Fruit fly (Drosophila melanogaster) whole organism, embryonic: Measurements from ENCODE around the gene CG14286.

ENCODE experiments used
- Antp ChIP-seq: fragments of 200-800 bp; sonication (Bioruptor generic); optimal IDR thresholded peaks from 3 replicates; lab custom pipeline; 2016; ENCODE audit warnings: missing biosample characterization, missing genetic modification characterization
- B-H2 ChIP-seq: fragments of 200-800 bp; sonication (Bioruptor generic); optimal IDR thresholded peaks from 2 replicates; lab custom pipeline; 2018; ENCODE audit warnings: missing biosample characterization, mild to moderate bottlenecking, missing genetic modification characterization
- Bdp1 ChIP-seq: fragments of 200-800 bp; sonication (Bioruptor generic); optimal IDR thresholded peaks from 3 replicates; lab custom pipeline; 2016; ENCODE audit warnings: missing biosample characterization, missing genetic modification characterization
- CG11085 ChIP-seq: fragments of 200-800 bp; sonication (Bioruptor generic); IDR thresholded peaks from 2 replicates; pipeline ENCODE4 v1.3.6; 2022; ENCODE audit warnings: missing biosample characterization, missing genetic modification characterization
- CG11456 ChIP-seq: fragments of 200-800 bp; sonication (Bioruptor generic); IDR thresholded peaks from 3 replicates; pipeline ENCODE4 v1.3.6; 2022; ENCODE audit warnings: missing biosample characterization, missing genetic modification characterization
- CG11504 ChIP-seq: fragments of 200-800 bp; sonication (Bioruptor generic); optimal IDR thresholded peaks from 3 replicates; lab custom pipeline; 2019; ENCODE audit warnings: missing biosample characterization, mild to moderate bottlenecking, missing genetic modification characterization, moderate library complexity
- CG12744 ChIP-seq: fragments of 200-800 bp; sonication (Bioruptor generic); optimal IDR thresholded peaks from 2 replicates; lab custom pipeline; 2016; ENCODE audit warnings: missing biosample characterization, missing genetic modification characterization
- CG12942 ChIP-seq: fragments of 200-800 bp; sonication (Bioruptor generic); optimal IDR thresholded peaks from 3 replicates; lab custom pipeline; 2016; ENCODE audit warnings: missing biosample characterization, missing genetic modification characterization
- CG13123 ChIP-seq: fragments of 200-800 bp; sonication (Bioruptor generic); optimal IDR thresholded peaks from 2 replicates; lab custom pipeline; 2016; ENCODE audit warnings: missing biosample characterization, missing genetic modification characterization
- CG15073 ChIP-seq: fragments of 200-800 bp; sonication (Bioruptor generic); optimal IDR thresholded peaks from 2 replicates; lab custom pipeline; 2016; ENCODE audit warnings: missing biosample characterization, missing genetic modification characterization
- CG15514 ChIP-seq: fragments of 200-800 bp; sonication (Bioruptor generic); optimal IDR thresholded peaks from 3 replicates; lab custom pipeline; 2017; ENCODE audit warnings: missing biosample characterization, missing genetic modification characterization, mild to moderate bottlenecking, moderate library complexity, missing genetic modification reagents
- CG18619 ChIP-seq: fragments of 200-800 bp; sonication (Bioruptor generic); optimal IDR thresholded peaks from 3 replicates; lab custom pipeline; 2017; ENCODE audit warnings: missing biosample characterization, mild to moderate bottlenecking, missing genetic modification characterization
- CG32772 ChIP-seq: fragments of 200-800 bp; sonication (Bioruptor generic); IDR thresholded peaks from 2 replicates; pipeline ENCODE4 v1.3.6; 2022; ENCODE audit warnings: missing biosample characterization, missing genetic modification characterization
- CG33213 ChIP-seq: fragments of 200-800 bp; sonication (Bioruptor generic); optimal IDR thresholded peaks from 3 replicates; lab custom pipeline; 2016; ENCODE audit warnings: missing biosample characterization, missing genetic modification characterization
- CG42726 ChIP-seq: fragments of 200-800 bp; sonication (Bioruptor generic); IDR thresholded peaks from 2 replicates; pipeline ENCODE4 v1.3.6; 2022; ENCODE audit warnings: missing biosample characterization, missing genetic modification characterization; ENCODE audit not compliant: partially characterized antibody
- CG4730 ChIP-seq: fragments of 200-800 bp; sonication (Bioruptor generic); IDR thresholded peaks from 2 replicates; pipeline ENCODE4 v1.3.6; 2022; ENCODE audit warnings: missing biosample characterization, missing genetic modification characterization
- CG6175 ChIP-seq: fragments of 200-800 bp; sonication (Bioruptor generic); IDR thresholded peaks from 3 replicates; pipeline ENCODE4 v1.3.6; 2022; ENCODE audit warnings: missing biosample characterization, missing genetic modification characterization
- CG6272 ChIP-seq: fragments of 200-800 bp; sonication (Bioruptor generic); IDR thresholded peaks from 2 replicates; pipeline ENCODE4 v1.3.6; 2022; ENCODE audit warnings: missing biosample characterization, missing genetic modification characterization
- CG8924 ChIP-seq: fragments of 200-800 bp; optimal IDR thresholded peaks from 3 replicates; lab custom pipeline; 2019; ENCODE audit warnings: missing biosample characterization, mild to moderate bottlenecking, missing genetic modification characterization, moderate library complexity
- CG9817 ChIP-seq: fragments of 200-800 bp; sonication (Bioruptor generic); optimal IDR thresholded peaks from 2 replicates; lab custom pipeline; 2018; ENCODE audit warnings: missing biosample characterization, mild to moderate bottlenecking, missing genetic modification characterization, moderate library complexity
- CTCF ChIP-seq: fragments of 200-800 bp; sonication (Bioruptor generic); optimal IDR thresholded peaks from 2 replicates; lab custom pipeline; 2017; ENCODE audit warnings: missing biosample characterization, mild to moderate bottlenecking, missing genetic modification characterization, moderate library complexity
- Dref ChIP-seq: fragments of 200-800 bp; sonication (Bioruptor generic); IDR thresholded peaks from 2 replicates; pipeline ENCODE4 v1.3.6; 2022; ENCODE audit warnings: missing biosample characterization, missing genetic modification characterization
- Drgx ChIP-seq: fragments of 200-800 bp; sonication (Bioruptor generic); IDR thresholded peaks from 2 replicates; pipeline ENCODE4 v1.3.6; 2022; ENCODE audit warnings: missing biosample characterization, missing genetic modification characterization
- E2f1 ChIP-seq: fragments of 200-800 bp; sonication (Bioruptor generic); IDR thresholded peaks from 2 replicates; pipeline ENCODE4 v1.3.6; 2022; ENCODE audit warnings: missing biosample characterization, missing genetic modification characterization
- HLHmδ ChIP-seq: fragments of 200-800 bp; sonication (Bioruptor generic); optimal IDR thresholded peaks from 2 replicates; lab custom pipeline; 2018; ENCODE audit warnings: missing biosample characterization, mild to moderate bottlenecking, missing genetic modification characterization, moderate library complexity
- Mad ChIP-seq: fragments of 200-800 bp; sonication (Bioruptor generic); optimal IDR thresholded peaks from 2 replicates; lab custom pipeline; 2016; ENCODE audit warnings: missing biosample characterization, missing genetic modification characterization
- Nf-YC ChIP-seq: fragments of 200-800 bp; optimal IDR thresholded peaks from 3 replicates; lab custom pipeline; 2019; ENCODE audit warnings: missing biosample characterization, mild to moderate bottlenecking, missing genetic modification characterization, moderate library complexity
- Opbp ChIP-seq: fragments of 200-800 bp; sonication (Bioruptor generic); IDR thresholded peaks from 3 replicates; pipeline ENCODE4 v1.3.6; 2022; ENCODE audit warnings: missing biosample characterization, missing genetic modification characterization; ENCODE audit not compliant: partially characterized antibody
- Optix ChIP-seq: fragments of 200-800 bp; sonication (Bioruptor generic); IDR thresholded peaks from 3 replicates; pipeline ENCODE4 v1.3.6; 2022; ENCODE audit warnings: missing biosample characterization, missing genetic modification characterization
- br ChIP-seq: fragments of >200 bp; optimal IDR thresholded peaks from 2 replicates; lab custom pipeline; 2017
- cato ChIP-seq: fragments of 200-800 bp; sonication (Bioruptor generic); optimal IDR thresholded peaks from 2 replicates; lab custom pipeline; 2016; ENCODE audit warnings: missing biosample characterization, missing genetic modification characterization, borderline replicate concordance
- chinmo ChIP-seq: fragments of 200-800 bp; sonication (Bioruptor generic); IDR thresholded peaks from 4 replicates; pipeline ENCODE4 v1.3.6; 2022; ENCODE audit warnings: missing biosample characterization, missing genetic modification characterization; ENCODE audit not compliant: partially characterized antibody
- dati ChIP-seq: fragments of 200-800 bp; sonication (Bioruptor generic); IDR thresholded peaks from 2 replicates; pipeline ENCODE4 v1.3.6; 2022; ENCODE audit warnings: missing biosample characterization, missing genetic modification characterization
- ems ChIP-seq: fragments of 200-800 bp; sonication (Bioruptor generic); optimal IDR thresholded peaks from 3 replicates; lab custom pipeline; 2016; ENCODE audit warnings: missing biosample characterization, missing genetic modification characterization
- ftz-f1 ChIP-seq: fragments of 200-800 bp; sonication (Bioruptor generic); optimal IDR thresholded peaks from 2 replicates; lab custom pipeline; 2016; ENCODE audit warnings: missing biosample characterization, missing genetic modification characterization
- gcm2 ChIP-seq: fragments of 200-800 bp; sonication (Bioruptor generic); optimal IDR thresholded peaks from 2 replicates; lab custom pipeline; 2016; ENCODE audit warnings: missing biosample characterization, missing genetic modification characterization
- gem ChIP-seq: fragments of 200-800 bp; sonication (Bioruptor generic); optimal IDR thresholded peaks from 2 replicates; lab custom pipeline; 2019; ENCODE audit warnings: missing biosample characterization, mild to moderate bottlenecking, missing genetic modification characterization, moderate library complexity
- inv ChIP-seq: fragments of 200-800 bp; sonication (Bioruptor generic); IDR thresholded peaks from 2 replicates; pipeline ENCODE4 v1.3.6; 2022; ENCODE audit warnings: missing biosample characterization, missing genetic modification characterization; ENCODE audit not compliant: partially characterized antibody
- jing ChIP-seq: fragments of 200-800 bp; sonication (Bioruptor generic); optimal IDR thresholded peaks from 2 replicates; lab custom pipeline; 2018; ENCODE audit warnings: missing biosample characterization, mild to moderate bottlenecking, missing genetic modification characterization
- knrl ChIP-seq: fragments of 200-800 bp; sonication (Bioruptor generic); IDR thresholded peaks from 3 replicates; pipeline ENCODE4 v1.3.6; 2022; ENCODE audit warnings: missing biosample characterization, missing genetic modification characterization; ENCODE audit not compliant: partially characterized antibody
- mirr ChIP-seq: fragments of 200-800 bp; sonication (Bioruptor generic); optimal IDR thresholded peaks from 3 replicates; lab custom pipeline; 2018; ENCODE audit warnings: missing biosample characterization, mild to moderate bottlenecking, missing genetic modification characterization
- nau ChIP-seq: fragments of 200-800 bp; sonication (Bioruptor generic); optimal IDR thresholded peaks from 3 replicates; lab custom pipeline; 2017; ENCODE audit warnings: missing biosample characterization, mild to moderate bottlenecking, missing genetic modification characterization, missing genetic modification reagents
- pb ChIP-seq: fragments of 200-800 bp; sonication (Bioruptor generic); optimal IDR thresholded peaks from 3 replicates; lab custom pipeline; 2016; ENCODE audit warnings: missing biosample characterization, missing genetic modification characterization
- prd ChIP-seq, 3 experiments: fragments of >200 bp in 2 of 3; fragments of 200-800 bp in 1 of 3; sonication (Bioruptor generic) in 1 of 3; optimal IDR thresholded peaks in 2 of 3; IDR thresholded peaks in 1 of 3; 2 replicates in 2 of 3; 3 replicates in 1 of 3; pipeline versions ENCODE4 v1.3.6 to Lab custom; 2017 to 2022; ENCODE audit warnings: missing biosample characterization in 1 of 3, missing genetic modification characterization in 1 of 3
- sens ChIP-seq: fragments of 200-800 bp; sonication (Bioruptor generic); peaks from one replicate; lab custom pipeline; 2016; ENCODE audit warnings: missing biosample characterization, missing genetic modification characterization
- shn ChIP-seq: fragments of 200-800 bp; sonication (Bioruptor generic); optimal IDR thresholded peaks from 3 replicates; lab custom pipeline; 2016; ENCODE audit warnings: missing biosample characterization, missing genetic modification characterization
- slou ChIP-seq: fragments of 200-800 bp; sonication (Bioruptor generic); optimal IDR thresholded peaks from 3 replicates; lab custom pipeline; 2016; ENCODE audit warnings: missing biosample characterization, missing genetic modification characterization
- unc-4 ChIP-seq: fragments of 200-800 bp; sonication (Bioruptor generic); IDR thresholded peaks from 2 replicates; pipeline ENCODE4 v1.3.6; 2022; ENCODE audit warnings: missing biosample characterization, missing genetic modification characterization; ENCODE audit not compliant: partially characterized antibody
- vfl ChIP-seq: fragments of 200-800 bp; sonication (Bioruptor generic); optimal IDR thresholded peaks from 2 replicates; lab custom pipeline; 2016; ENCODE audit warnings: missing biosample characterization, missing genetic modification characterization
- vnd ChIP-seq: fragments of 200-800 bp; sonication (Bioruptor generic); IDR thresholded peaks from 3 replicates; pipeline ENCODE4 v1.3.6; 2022; ENCODE audit warnings: missing biosample characterization, missing genetic modification characterization; ENCODE audit not compliant: partially characterized antibody
- wor ChIP-seq: fragments of 200-800 bp; sonication (Bioruptor generic); IDR thresholded peaks from 2 replicates; pipeline ENCODE4 v1.3.6; 2022; ENCODE audit warnings: missing biosample characterization, missing genetic modification characterization

Gene CG14286

dm6 chr3R:19023862-19024261 is at the start of gene CG14286, which contains the start of gene CG6005:
Gene CG14286, plus strand, starts transcription at chr3R:19024092.
Gene CG6005, minus strand, starts transcription at chr3R:19024030.
- peak; percentile 37 for TF ChIP-seq Bdp1
- no peak for TF ChIP-seq prd (optimal IDR thresholded peaks at IDR 0.05; lab: Kevin White, UChicago)
- TF ChIP-seq prd (GFP tag; IDR thresholded peaks at IDR 0.05; lab: Robert Waterston, UW): peak; percentile 80
- TF ChIP-seq unc-4: peak; percentile 85
- TF ChIP-seq CG13123 (GFP tag; lab: Kevin White, UChicago): peak; percentile 49
- no peak for TF ChIP-seq mirr (GFP tag; lab: Kevin White, UChicago)
- TF ChIP-seq shn (GFP tag; lab: Kevin White, UChicago): peak; percentile 43
- peak; percentile 74; the same call in 2 of the 3 replicates for TF ChIP-seq Opbp (GFP tag; lab: Robert Waterston, UW)
- peak; percentile 46 for TF ChIP-seq CG9817 (tag; lab: Kevin White, UChicago)
- peak; percentile 84 for TF ChIP-seq knrl
- TF ChIP-seq E2f1 (GFP tag; lab: Robert Waterston, UW): peak; percentile 53
- peak; percentile 63; the same call in 2 of the 3 replicates for TF ChIP-seq Optix (GFP tag; lab: Robert Waterston, UW)
- TF ChIP-seq CG6272 (GFP tag; lab: Robert Waterston, UW): peak; percentile 54; the same call in 1 of the 2 replicates
- peak; percentile 57; the same call in 1 of the 2 replicates for TF ChIP-seq inv
- TF ChIP-seq CTCF (GFP tag; lab: Kevin White, UChicago): peak; percentile 13
- peak; percentile 82 for TF ChIP-seq ftz-f1 (GFP tag; lab: Kevin White, UChicago)
- no peak for TF ChIP-seq nau (GFP tag; lab: Kevin White, UChicago)
- TF ChIP-seq vfl (GFP tag; lab: Kevin White, UChicago): peak; percentile 27
- TF ChIP-seq sens (GFP tag; lab: Kevin White, UChicago): peak; percentile 68
- peak; percentile 81; the same call in 2 of the 4 replicates for TF ChIP-seq chinmo (GFP tag; lab: Robert Waterston, UW)
- peak; percentile 67; the same call in 1 of the 2 replicates for TF ChIP-seq CG11085
- peak; percentile 65 for TF ChIP-seq Antp (GFP tag; lab: Kevin White, UChicago)
- TF ChIP-seq CG12942: peak; percentile 66
- TF ChIP-seq CG15073: no peak
- TF ChIP-seq gem (tag; lab: Kevin White, UChicago): no peak
- no peak for TF ChIP-seq slou (GFP tag; lab: Kevin White, UChicago)
- TF ChIP-seq cato (GFP tag; lab: Kevin White, UChicago): no peak
- peak; percentile 55 for TF ChIP-seq Dref (GFP tag; lab: Robert Waterston, UW)
- TF ChIP-seq br (lab: Kevin White, UChicago): no peak
- peak; percentile 45 for TF ChIP-seq CG18619 (GFP tag; lab: Kevin White, UChicago)
- TF ChIP-seq CG11456 (GFP tag; lab: Robert Waterston, UW): peak; percentile 92
- peak; percentile 69 for TF ChIP-seq Mad (GFP tag; lab: Kevin White, UChicago)
- peak; percentile 64; the same call in 2 of the 3 replicates for TF ChIP-seq CG6175
- peak; percentile 79 for TF ChIP-seq vnd
- peak; percentile 48; the same call in 1 of the 2 replicates for TF ChIP-seq CG4730
- no peak for TF ChIP-seq HLHmδ (GFP tag; lab: Kevin White, UChicago)
- peak; percentile 29 for TF ChIP-seq CG8924
- TF ChIP-seq jing: no peak
- TF ChIP-seq wor (GFP tag; lab: Robert Waterston, UW): no peak
- TF ChIP-seq CG12744: peak; percentile 16
- TF ChIP-seq Drgx (GFP tag; lab: Robert Waterston, UW): peak; percentile 52
- TF ChIP-seq CG15514 (GFP tag; lab: Kevin White, UChicago): peak; percentile 52
- peak; percentile 51 for TF ChIP-seq CG32772
- TF ChIP-seq B-H2 (GFP tag; lab: Kevin White, UChicago): peak; percentile 59
- TF ChIP-seq CG33213 (GFP tag; lab: Kevin White, UChicago): no peak
- TF ChIP-seq CG11504 (tag; lab: Kevin White, UChicago): peak; percentile 46
- peak; percentile 65 for TF ChIP-seq ems (GFP tag; lab: Kevin White, UChicago)
- peak; percentile 43; the same call in 1 of the 2 replicates for TF ChIP-seq CG42726 (GFP tag; lab: Robert Waterston, UW)
- 0 out of 2 replicates have a peak, but pooled peaks have one; percentile 50 for TF ChIP-seq dati (GFP tag; lab: Robert Waterston, UW)
- no peak for TF ChIP-seq pb (GFP tag; lab: Kevin White, UChicago)
- no peak for TF ChIP-seq gcm2 (GFP tag; lab: Kevin White, UChicago)
- TF ChIP-seq Nf-YC (tag; lab: Kevin White, UChicago): peak; percentile 34
